Worm (Caenorhabditis elegans) whole organism, L3 larva: Measurements from ENCODE around the gene clec-227.

ENCODE experiments used
- R02D3.7 ChIP-seq: fragments of 150-350 bp; optimal IDR thresholded peaks from 2 replicates; lab custom pipeline; 2014; ENCODE audit warnings: missing biosample characterization, missing genetic modification characterization
- aly-2 ChIP-seq: fragments of 150-350 bp; optimal IDR thresholded peaks from 2 replicates; lab custom pipeline; 2014; ENCODE audit warnings: missing biosample characterization, missing genetic modification characterization
- ama-1 ChIP-seq: fragments of 150-350 bp; optimal IDR thresholded peaks from 2 replicates; lab custom pipeline; 2018
- ceh-16 ChIP-seq: sonication (generic microtip); optimal IDR thresholded peaks from 2 replicates; lab custom pipeline; 2017; ENCODE audit warnings: missing biosample characterization, missing genetic modification characterization
- ceh-28 ChIP-seq: fragments of 150-350 bp; optimal IDR thresholded peaks from 2 replicates; lab custom pipeline; 2014; ENCODE audit warnings: missing biosample characterization, missing genetic modification reagents, missing genetic modification characterization
- ceh-82 ChIP-seq: fragments of 150-350 bp; optimal IDR thresholded peaks from 2 replicates; lab custom pipeline; 2014; ENCODE audit warnings: missing biosample characterization, missing genetic modification characterization
- ceh-9 ChIP-seq: sonication (generic microtip); optimal IDR thresholded peaks from 2 replicates; lab custom pipeline; 2018; ENCODE audit warnings: missing biosample characterization, missing genetic modification characterization
- egl-27 ChIP-seq: sonication (generic microtip); optimal IDR thresholded peaks from 4 replicates; lab custom pipeline; 2017; ENCODE audit warnings: missing biosample characterization, missing genetic modification reagents, missing genetic modification characterization
- egl-5 ChIP-seq: fragments of 150-350 bp; optimal IDR thresholded peaks from 2 replicates; lab custom pipeline; 2017; ENCODE audit warnings: missing biosample characterization, missing genetic modification reagents, missing genetic modification characterization, inconsistent platforms
- elt-1 ChIP-seq: fragments of 150-350 bp; optimal IDR thresholded peaks from 2 replicates; lab custom pipeline; 2014; ENCODE audit warnings: missing biosample characterization, missing genetic modification characterization
- elt-2 ChIP-seq: sonication (generic microtip); optimal IDR thresholded peaks from 2 replicates; lab custom pipeline; 2016; ENCODE audit warnings: missing genetic modification reagents, mild to moderate bottlenecking, missing genetic modification characterization, missing compliant biosample characterization
- elt-3 ChIP-seq, 3 experiments: fragments of 150-350 bp in 1 of 3; sonication (generic microtip) in 2 of 3; optimal IDR thresholded peaks; 2 replicates in 2 of 3; 4 replicates in 1 of 3; lab custom pipeline; 2014 to 2017; ENCODE audit warnings: missing biosample characterization in 3 of 3, missing genetic modification characterization in 3 of 3
- eor-1 ChIP-seq, 2 experiments: fragments of 150-350 bp; optimal IDR thresholded peaks; 2 replicates each; lab custom pipeline; 2014 to 2018; ENCODE audit warnings: missing biosample characterization in 2 of 2, missing genetic modification characterization in 2 of 2
- fkh-2 ChIP-seq: fragments of 150-350 bp; optimal IDR thresholded peaks from 2 replicates; lab custom pipeline; 2014; ENCODE audit warnings: missing biosample characterization, missing genetic modification reagents, missing genetic modification characterization
- fos-1 ChIP-seq: fragments of 150-350 bp; optimal IDR thresholded peaks from 2 replicates; lab custom pipeline; 2014; ENCODE audit warnings: missing biosample characterization, missing genetic modification characterization
- jun-1 ChIP-seq: fragments of 150-350 bp; optimal IDR thresholded peaks from 2 replicates; lab custom pipeline; 2014; ENCODE audit warnings: missing biosample characterization, missing genetic modification reagents, missing genetic modification characterization
- lin-39 ChIP-seq: fragments of 150-350 bp; optimal IDR thresholded peaks from 2 replicates; lab custom pipeline; 2018; ENCODE audit warnings: missing biosample characterization, missing genetic modification reagents, missing genetic modification characterization
- lsy-12 ChIP-seq: sonication (generic microtip); optimal IDR thresholded peaks from 2 replicates; lab custom pipeline; 2016; ENCODE audit warnings: mild to moderate bottlenecking, missing genetic modification characterization, missing compliant biosample characterization
- mdl-1 ChIP-seq: fragments of 150-350 bp; optimal IDR thresholded peaks from 2 replicates; lab custom pipeline; 2014; ENCODE audit warnings: missing biosample characterization, missing genetic modification characterization
- nfya-1 ChIP-seq: sonication (generic microtip); optimal IDR thresholded peaks from 2 replicates; lab custom pipeline; 2017; ENCODE audit warnings: missing genetic modification characterization, mild to moderate bottlenecking, missing compliant biosample characterization, antibody characterized with exemption, moderate library complexity; ENCODE audit not compliant: insufficient read depth
- nhr-11 ChIP-seq: fragments of 150-350 bp; optimal IDR thresholded peaks from 2 replicates; lab custom pipeline; 2014; ENCODE audit warnings: missing biosample characterization, missing genetic modification characterization
- nhr-23 ChIP-seq: fragments of 150-350 bp; optimal IDR thresholded peaks from 2 replicates; lab custom pipeline; 2014; ENCODE audit warnings: missing biosample characterization, missing genetic modification reagents, missing genetic modification characterization
- nhr-237 ChIP-seq: fragments of 150-350 bp; optimal IDR thresholded peaks from 2 replicates; lab custom pipeline; 2014; ENCODE audit warnings: missing biosample characterization, missing genetic modification characterization
- nhr-25 ChIP-seq: sonication (generic microtip); optimal IDR thresholded peaks from 2 replicates; lab custom pipeline; 2017; ENCODE audit warnings: missing biosample characterization, missing genetic modification characterization
- nhr-43 ChIP-seq: sonication (generic microtip); optimal IDR thresholded peaks from 2 replicates; lab custom pipeline; 2016; ENCODE audit warnings: mild to moderate bottlenecking, missing genetic modification characterization, missing compliant biosample characterization; ENCODE audit not compliant: poor library complexity, severe bottlenecking
- nhr-77 ChIP-seq: fragments of 150-350 bp; optimal IDR thresholded peaks from 2 replicates; lab custom pipeline; 2014; ENCODE audit warnings: missing biosample characterization, missing genetic modification characterization
- pha-4 ChIP-seq: fragments of 150-350 bp; optimal IDR thresholded peaks from 2 replicates; lab custom pipeline; 2014; ENCODE audit warnings: missing biosample characterization, missing genetic modification reagents, missing genetic modification characterization
- pqm-1 ChIP-seq: fragments of 150-350 bp; optimal IDR thresholded peaks from 2 replicates; lab custom pipeline; 2017; ENCODE audit warnings: missing biosample characterization, missing genetic modification characterization, inconsistent platforms
- snpc-4 ChIP-seq: fragments of 150-350 bp; optimal IDR thresholded peaks from 2 replicates; lab custom pipeline; 2014; ENCODE audit warnings: missing biosample characterization, missing genetic modification characterization
- tbx-2 ChIP-seq: sonication (generic microtip); optimal IDR thresholded peaks from 2 replicates; lab custom pipeline; 2016; ENCODE audit warnings: mild to moderate bottlenecking, missing genetic modification characterization, missing compliant biosample characterization
- unc-39 ChIP-seq: sonication (generic microtip); optimal IDR thresholded peaks from 4 replicates; lab custom pipeline; 2017; ENCODE audit warnings: missing biosample characterization, missing genetic modification characterization
- ztf-11 ChIP-seq: fragments of 150-350 bp; optimal IDR thresholded peaks from 2 replicates; lab custom pipeline; 2014; ENCODE audit warnings: missing biosample characterization, missing genetic modification characterization

The clec-227 gene

DNA sequence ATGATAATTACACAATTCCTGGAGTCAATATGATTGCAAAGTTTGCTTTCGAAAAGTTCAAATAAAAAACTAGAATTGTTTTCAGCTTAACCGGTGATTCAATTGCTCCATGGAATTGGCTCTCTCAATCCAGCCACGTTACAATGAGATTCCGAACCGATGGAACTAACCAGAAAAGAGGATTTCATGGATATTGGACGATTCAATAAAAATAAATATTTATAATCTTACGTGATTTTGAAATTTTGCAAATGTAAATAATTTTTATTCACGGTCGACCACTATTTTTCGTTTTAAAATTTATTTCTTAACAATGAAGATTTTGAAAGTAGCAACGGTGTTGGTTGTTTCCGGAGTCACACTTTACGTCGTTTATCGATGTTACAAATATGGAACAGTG, 9.7 kb downstream of the clec-227 start, which contains the start of gene R02D5.10:
TSS of gene R02D5.10 (plus strand) at position 301 of the 400 bp plus-strand sequence.
- TF ChIP-seq ztf-11 (tag; lab: Kevin White, UChicago) = no peak
- TF ChIP-seq ama-1 (lab: Kevin White, UChicago) = no peak
- TF ChIP-seq lin-39 (tag; lab: Kevin White, UChicago) = no peak
- TF ChIP-seq nhr-23 (tag; lab: Kevin White, UChicago) = no peak
- TF ChIP-seq lsy-12 = no peak
- TF ChIP-seq jun-1 (tag; lab: Kevin White, UChicago) = no peak
- no peak for TF ChIP-seq egl-5
- TF ChIP-seq pqm-1 (tag; lab: Kevin White, UChicago) = no peak
- no peak for TF ChIP-seq fkh-2 (tag; lab: Kevin White, UChicago)

- TF ChIP-seq nhr-11 (tag; lab: Kevin White, UChicago) (no peak), nhr-77 (tag; lab: Kevin White, UChicago) (no peak), ceh-82 (tag; lab: Kevin White, UChicago) (no peak), elt-2 (tag; lab: Kevin White, UChicago) (peak; percentile 64), elt-3 (tag; optimal IDR thresholded peaks at IDR 0.05; lab: Kevin White, UChicago) (no peak), lsy-12 (no peak), eor-1 (tag; optimal IDR thresholded peaks at IDR 0.05; lab: Kevin White, UChicago) (no peak), unc-39 (no peak), elt-1 (tag; lab: Kevin White, UChicago) (no peak), pha-4 (tag; lab: Kevin White, UChicago) (peak; percentile 36), nfya-1 (tag; lab: Kevin White, UChicago) (no peak), ztf-11 (tag; lab: Kevin White, UChicago) (no peak), snpc-4 (tag; lab: Kevin White, UChicago) (no peak), ceh-9 (tag; lab: Kevin White, UChicago) (no peak), ama-1 (lab: Kevin White, UChicago) (no peak), fos-1 (no peak), jun-1 (tag; lab: Kevin White, UChicago) (no peak), tbx-2 (tag; lab: Kevin White, UChicago) (no peak), pqm-1 (tag; lab: Kevin White, UChicago) (peak; percentile 64), nhr-43 (tag; lab: Kevin White, UChicago) (no peak), ceh-16 (tag; lab: Kevin White, UChicago) (no peak)
- TF ChIP-seq, all 47 proteins: peak for 3
Measured at ce11 chrV:14482728-14483210, 10.4 kb downstream of the clec-227 start, which contains the start of gene R02D5.3. Gene R02D5.3 (plus strand): TSS chrV:14483160.

- no peak for TF ChIP-seq tbx-2 (tag; lab: Kevin White, UChicago)
- TF ChIP-seq, all 47 proteins: peak for 0
Measured at ce11 chrV:14484582-14484981, 12.3 kb downstream of the clec-227 start, which contains the start of gene R02D5.4. Gene R02D5.4 (minus strand): TSS chrV:14484682.

ce11 chrV:14491097-14491496, 18.8 kb downstream of the clec-227 start:
- TF ChIP-seq nfya-1 (tag; lab: Kevin White, UChicago) (no peak), mdl-1 (no peak), ceh-28 (no peak), ceh-9 (tag; lab: Kevin White, UChicago) (no peak), egl-27 (tag; lab: Kevin White, UChicago) (no peak), nhr-23 (tag; lab: Kevin White, UChicago) (no peak), fkh-2 (tag; lab: Kevin White, UChicago) (no peak), ceh-16 (tag; lab: Kevin White, UChicago) (no peak), aly-2 (tag; lab: Kevin White, UChicago) (no peak), lsy-12 (no peak)

- TF ChIP-seq elt-2 (tag; lab: Kevin White, UChicago) (no peak), nhr-43 (tag; lab: Kevin White, UChicago) (no peak), nhr-25 (tag; lab: Kevin White, UChicago) (no peak), R02D3.7 (no peak), egl-27 (tag; lab: Kevin White, UChicago) (no peak), nfya-1 (tag; lab: Kevin White, UChicago) (peak; percentile 78), egl-5 (no peak), nhr-237 (tag; lab: Kevin White, UChicago) (no peak)
Measured at ce11 chrV:14493665-14494064, 21.3 kb downstream of the clec-227 start.
